Fruit fly (Drosophila melanogaster): ENCODE measurements around the gene hzg.

Gene hzg

dm6 chr3L:16010176-16010575, 5.6 kb upstream of the hzg start (continued):
- no peak for TF ChIP-seq CG17912 (GFP tag; optimal IDR thresholded peaks at IDR 0.05)
- no peak for TF ChIP-seq Chrac-16 (GFP tag; optimal IDR thresholded peaks at IDR 0.05)
- no peak for TF ChIP-seq CG17568 (GFP tag; optimal IDR thresholded peaks at IDR 0.05)
- no peak for TF ChIP-seq sens-2 (GFP tag; IDR thresholded peaks at IDR 0.05)
- TF ChIP-seq CG11696 (GFP tag; IDR thresholded peaks at IDR 0.05): no peak
- TF ChIP-seq Blimp-1 (GFP tag; optimal IDR thresholded peaks at IDR 0.05): peak; percentile 24
- no peak for TF ChIP-seq CG8944 (GFP tag; optimal IDR thresholded peaks at IDR 0.05)
- no peak for TF ChIP-seq h (optimal IDR thresholded peaks at IDR 0.05)
- no peak for TF ChIP-seq ash1 (GFP tag; optimal IDR thresholded peaks at IDR 0.05)
- TF ChIP-seq Optix (GFP tag; IDR thresholded peaks at IDR 0.05): no peak
- TF ChIP-seq CG30403 (GFP tag; optimal IDR thresholded peaks at IDR 0.05): no peak
- no peak for TF ChIP-seq seq (GFP tag; IDR thresholded peaks at IDR 0.05)
- TF ChIP-seq CG1233 (GFP tag; optimal IDR thresholded peaks at IDR 0.05): peak; percentile 4
- TF ChIP-seq CG2875 (GFP tag; optimal IDR thresholded peaks at IDR 0.05): no peak
- TF ChIP-seq D19B (GFP tag; optimal IDR thresholded peaks at IDR 0.05): no peak
- no peak for TF ChIP-seq Dbx (GFP tag; IDR thresholded peaks at IDR 0.05)
- no peak for TF ChIP-seq jumu (GFP tag; optimal IDR thresholded peaks at IDR 0.05)
- no peak for TF ChIP-seq tup (GFP tag; optimal IDR thresholded peaks at IDR 0.05)
- TF ChIP-seq D19A (tag; optimal IDR thresholded peaks at IDR 0.05): no peak
- no peak for TF ChIP-seq CG7987 (GFP tag; optimal IDR thresholded peaks at IDR 0.05)
- peak; percentile 12 for TF ChIP-seq CG15601 (tag; optimal IDR thresholded peaks at IDR 0.05)
- TF ChIP-seq gt (GFP tag; IDR thresholded peaks at IDR 0.05): no peak
- TF ChIP-seq ATbp (GFP tag; optimal IDR thresholded peaks at IDR 0.05): peak; percentile 33
- TF ChIP-seq bsh (GFP tag; optimal IDR thresholded peaks at IDR 0.05): peak in 1 of 2 experiments; percentile 16
- no peak for TF ChIP-seq nau (GFP tag; optimal IDR thresholded peaks at IDR 0.05)
- TF ChIP-seq sima (GFP tag; optimal IDR thresholded peaks at IDR 0.05): no peak
- TF ChIP-seq lola (GFP tag; optimal IDR thresholded peaks at IDR 0.05): no peak
- no peak for TF ChIP-seq toy (GFP tag; IDR thresholded peaks at IDR 0.05)
- no peak for TF ChIP-seq luna (GFP tag; optimal IDR thresholded peaks at IDR 0.05)
- no peak for TF ChIP-seq CrebB (tag; optimal IDR thresholded peaks at IDR 0.05)
- TF ChIP-seq Doc2 (GFP tag; IDR thresholded peaks at IDR 0.05): no peak
- no peak for TF ChIP-seq Nf-YC (tag; optimal IDR thresholded peaks at IDR 0.05)
- no peak for TF ChIP-seq Dll (GFP tag; IDR thresholded peaks at IDR 0.05; ENCODE audit: partially characterized antibody)
- TF ChIP-seq CG17328 (GFP tag; IDR thresholded peaks at IDR 0.05): no peak
- no peak for TF ChIP-seq wor (GFP tag; IDR thresholded peaks at IDR 0.05)
- no peak for TF ChIP-seq CG2199 (GFP tag; IDR thresholded peaks at IDR 0.05)
- TF ChIP-seq Max (GFP tag; optimal IDR thresholded peaks at IDR 0.05): no peak
- TF ChIP-seq schlank (tag; optimal IDR thresholded peaks at IDR 0.05): no peak
- no peak for TF ChIP-seq gsb (GFP tag; IDR thresholded peaks at IDR 0.05)
- no peak for TF ChIP-seq oc (tag; optimal IDR thresholded peaks at IDR 0.05)
- no peak for TF ChIP-seq her (GFP tag; optimal IDR thresholded peaks at IDR 0.05)
- TF ChIP-seq CG18764 (GFP tag; optimal IDR thresholded peaks at IDR 0.05): no peak
- peak; percentile 44 for TF ChIP-seq Sox100B (GFP tag; optimal IDR thresholded peaks at IDR 0.05)
- TF ChIP-seq pzg (GFP tag; optimal IDR thresholded peaks at IDR 0.05): no peak
- TF ChIP-seq Fer3 (tag; optimal IDR thresholded peaks at IDR 0.05): no peak
- no peak for TF ChIP-seq Opbp (GFP tag; IDR thresholded peaks at IDR 0.05; ENCODE audit: partially characterized antibody)
- TF ChIP-seq Fer1 (GFP tag; optimal IDR thresholded peaks at IDR 0.05): no peak
- peak; percentile 46; the same call in 1 of the 3 replicates for TF ChIP-seq ci (GFP tag; IDR thresholded peaks at IDR 0.05)
- TF ChIP-seq Scr (GFP tag; IDR thresholded peaks at IDR 0.05; ENCODE audit: partially characterized antibody): no peak
- TF ChIP-seq Tbp (GFP tag; optimal IDR thresholded peaks at IDR 0.05): no peak
- TF ChIP-seq chm (GFP tag; IDR thresholded peaks at IDR 0.05): no peak
- TF ChIP-seq fd3F (GFP tag; optimal IDR thresholded peaks at IDR 0.05): no peak
